Fruit fly (Drosophila melanogaster): ENCODE measurements around the gene CG5928.

The CG5928 gene

dm6 chrX:6050935-6051656 is 16.7 kb upstream of the CG5928 start:
- TF ChIP-seq noc (tag; optimal IDR thresholded peaks at IDR 0.05) = no peak

dm6 chrX:6052855-6053254 is 14.9 kb upstream of the CG5928 start:
- TF ChIP-seq noc (tag; optimal IDR thresholded peaks at IDR 0.05) = no peak

- TF ChIP-seq noc (tag; optimal IDR thresholded peaks at IDR 0.05) = no peak
Measured at dm6 chrX:6054031-6054430, 13.7 kb upstream of the CG5928 start.

dm6 chrX:6059135-6059824 is 8.5 kb upstream of the CG5928 start:
- TF ChIP-seq noc (tag; optimal IDR thresholded peaks at IDR 0.05) = no peak

dm6 chrX:6062160-6062559 is 5.6 kb upstream of the CG5928 start:
- TF ChIP-seq noc (tag; optimal IDR thresholded peaks at IDR 0.05) = no peak

- TF ChIP-seq noc (tag; optimal IDR thresholded peaks at IDR 0.05) = no peak
Measured at dm6 chrX:6064508-6064907, 3.2 kb upstream of the CG5928 start.

- no peak for TF ChIP-seq noc (tag; optimal IDR thresholded peaks at IDR 0.05)
Measured at dm6 chrX:6066316-6066715, 1.4 kb upstream of the CG5928 start, which contains the start of gene CG43115. CG43115 (minus strand) TSS chrX:6066416.

- no peak for TF ChIP-seq noc (tag; optimal IDR thresholded peaks at IDR 0.05)
Measured at dm6 chrX:6068714-6069113, 956 bp downstream of the CG5928 start.

- TF ChIP-seq noc (tag; optimal IDR thresholded peaks at IDR 0.05) = peak; percentile 16
Measured at dm6 chrX:6074845-6075244, 7.1 kb downstream of the CG5928 start, which contains the start of gene Tsp5D. Tsp5D (minus strand) TSS chrX:6074857.

- TF ChIP-seq noc (tag; optimal IDR thresholded peaks at IDR 0.05) = no peak
Measured at dm6 chrX:6075586-6075985, 7.8 kb downstream of the CG5928 start.

- TF ChIP-seq noc (tag; optimal IDR thresholded peaks at IDR 0.05) = peak; percentile 23
Measured at dm6 chrX:6077043-6077547, 9.3 kb downstream of the CG5928 start.

dm6 chrX:6077686-6078085 is 9.9 kb downstream of the CG5928 start, which contains the start of gene CG4666:
CG4666 (minus strand) TSS chrX:6077786.
- no peak for TF ChIP-seq noc (tag; optimal IDR thresholded peaks at IDR 0.05)

dm6 chrX:6081296-6081695 is 13.5 kb downstream of the CG5928 start, which contains the start of gene CG4660:
CG4660 (minus strand) TSS chrX:6081372.
- no peak for TF ChIP-seq noc (tag; optimal IDR thresholded peaks at IDR 0.05)

- no peak for TF ChIP-seq noc (tag; optimal IDR thresholded peaks at IDR 0.05)
Measured at dm6 chrX:6089679-6090460, 22.1 kb downstream of the CG5928 start, which contains the start of gene raptor. raptor (minus strand) TSS chrX:6090201.

- peak; percentile 45 for TF ChIP-seq noc (tag; optimal IDR thresholded peaks at IDR 0.05)
Measured at dm6 chrX:6090809-6091667, 23.3 kb downstream of the CG5928 start, which contains the start of the genes Nep1 and Mipp2. Nep1 (plus strand) TSS chrX:6091205. Mipp2 (minus strand) TSS chrX:6091471.
